Fruit fly (Drosophila melanogaster) whole organism: ENCODE results near the gene SCCRO.

Experiments used
- CG8478 ChIP-seq: fragments of >200 bp; optimal IDR thresholded peaks from 2 replicates; lab custom pipeline; 2018; ENCODE audit warnings: inconsistent platforms
- pan ChIP-seq: fragments of >200 bp; optimal IDR thresholded peaks from 2 replicates; lab custom pipeline; 2017

dm6 chr3L:15576357-15576756 lies 13.1 kb downstream of the SCCRO start, which contains the start of gene Ufsp2:
- TF ChIP-seq CG8478 (lab: Kevin White, UChicago) (no peak), pan (lab: Kevin White, UChicago) (no peak)
